Worm (Caenorhabditis elegans) whole organism, early embryonic: Measurements from ENCODE around the gene sgo-1.

Source experiments
- ama-1 ChIP-seq: fragments of 150-350 bp; optimal IDR thresholded peaks from 2 replicates; lab custom pipeline; 2014
- ceh-36 ChIP-seq: sonication (generic microtip); optimal IDR thresholded peaks from 2 replicates; lab custom pipeline; 2016; ENCODE audit warnings: missing genetic modification characterization, inconsistent platforms, missing compliant biosample characterization
- hmg-4 ChIP-seq: fragments of 200-800 bp; sonication (Bioruptor generic); optimal IDR thresholded peaks from 2 replicates; lab custom pipeline; 2018; ENCODE audit warnings: mild to moderate bottlenecking, missing genetic modification characterization, missing compliant biosample characterization

ce11 chrIV:7844333-7844973 lies 48.2 kb upstream of the sgo-1 start:
- TF ChIP-seq ama-1 (lab: Kevin White, UChicago) (no peak), ceh-36 (tag; lab: Kevin White, UChicago) (no peak), hmg-4 (GFP tag; lab: Kevin White, UChicago) (no peak)
